Worm (Caenorhabditis elegans): Measurements from ENCODE around the gene srh-56.

Gene srh-56

ce11 chrV:2815956-2816355, 44.3 kb downstream of the srh-56 start, which contains the start of gene F54E2.5:
TSS of gene F54E2.5 (minus strand) at chrV:2816056.
- TF ChIP-seq F52B5.7 (tag; optimal IDR thresholded peaks at IDR 0.05) (no peak), egl-18 (GFP tag; IDR thresholded peaks at IDR 0.05) (no peak), ztf-18 (tag; optimal IDR thresholded peaks at IDR 0.05) (no peak), nhr-120 (GFP tag; IDR thresholded peaks at IDR 0.05) (no peak), aptf-3 (GFP tag; IDR thresholded peaks at IDR 0.05) (no peak), rpc-1 (optimal IDR thresholded peaks at IDR 0.05) (no peak), rpc-1 (tag; optimal IDR thresholded peaks at IDR 0.05) (no peak), rcor-1 (GFP tag; IDR thresholded peaks at IDR 0.05) (no peak), ztf-6 (GFP tag; IDR thresholded peaks at IDR 0.05) (no peak), ets-4 (GFP tag; optimal IDR thresholded peaks at IDR 0.05) (no peak), pbrm-1 (GFP tag; IDR thresholded peaks at IDR 0.05) (no peak), zfh-2 (GFP tag; conservative IDR thresholded peaks at IDR 0.05) (no peak)

- TF ChIP-seq lir-1 (GFP tag; conservative IDR thresholded peaks at IDR 0.05), result no peak
- no peak for TF ChIP-seq F39B2.1 (GFP tag; IDR thresholded peaks at IDR 0.05)
- no peak for TF ChIP-seq akir-1 (GFP tag; optimal IDR thresholded peaks at IDR 0.05)
- no peak for TF ChIP-seq tbp1 (GFP tag; optimal IDR thresholded peaks at IDR 0.05)
- no peak for TF ChIP-seq hsf-1 (GFP tag; IDR thresholded peaks at IDR 0.05)
- no peak for TF ChIP-seq ceh-79 (tag; optimal IDR thresholded peaks at IDR 0.05)
- no peak for TF ChIP-seq aptf-3 (GFP tag; IDR thresholded peaks at IDR 0.05)
- no peak for TF ChIP-seq K12H6.12 (tag; optimal IDR thresholded peaks at IDR 0.05)
- TF ChIP-seq F23B12.7 (tag; optimal IDR thresholded peaks at IDR 0.05; ENCODE audit: insufficient read depth), result no peak
- no peak for TF ChIP-seq T07F8.4 (tag; optimal IDR thresholded peaks at IDR 0.05)
- TF ChIP-seq D2030.7 (GFP tag; IDR thresholded peaks at IDR 0.05), result no peak
- no peak for TF ChIP-seq bed-1 (GFP tag; IDR thresholded peaks at IDR 0.05)
- TF ChIP-seq Y95B8A.8 (GFP tag; IDR thresholded peaks at IDR 0.05), result no peak
Observed at ce11 chrV:2818117-2818516, 46.5 kb downstream of the srh-56 start, which contains the start of gene srt-34. TSS of gene srt-34 (minus strand) at chrV:2818217.

- TF ChIP-seq F39B2.1 (GFP tag; IDR thresholded peaks at IDR 0.05) (no peak), nfyb-1 (GFP tag; IDR thresholded peaks at IDR 0.05) (peak; percentile 53; the same call in 1 of the 2 replicates), ztf-28 (GFP tag; IDR thresholded peaks at IDR 0.05) (0 out of 2 replicates have a peak, but pooled peaks have one; percentile 56), zfh-2 (GFP tag; conservative IDR thresholded peaks at IDR 0.05) (peak; percentile 81), snpc-4 (GFP tag; optimal IDR thresholded peaks at IDR 0.05) (no peak), snpc-4 (tag; optimal IDR thresholded peaks at IDR 0.05) (peak in 1 of 4 experiments; percentile 53)
Observed at ce11 chrV:2821618-2822272, 50.1 kb downstream of the srh-56 start, which contains the start of gene srh-36. TSS of gene srh-36 (minus strand) at chrV:2821668.
